Worm (Caenorhabditis elegans): ENCODE measurements around the gene apc-2.
A peak's percentile ranks its signal among the peaks of the same experiment; 100 is the strongest.

The apc-2 gene

DNA sequence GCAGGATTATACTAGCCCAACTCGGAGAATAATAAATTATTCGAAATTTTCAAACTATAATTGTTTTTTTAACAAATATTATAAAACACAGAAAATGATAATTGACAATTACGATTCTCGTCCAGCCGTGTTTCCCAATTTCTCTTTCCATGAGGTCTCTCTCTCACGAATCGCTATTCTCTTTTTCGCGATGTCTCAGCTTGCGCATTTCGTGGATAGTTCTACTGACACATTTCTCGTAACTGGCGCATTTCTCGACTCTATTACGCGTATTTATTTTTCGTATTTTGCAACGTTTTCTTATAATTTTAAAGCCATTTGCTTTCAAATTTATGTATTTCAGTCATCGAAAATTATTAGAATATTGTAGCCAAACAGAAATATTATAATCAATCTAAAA is 36.6 kb upstream of the apc-2 start (continued):
- TF ChIP-seq ZK546.5 (tag; optimal IDR thresholded peaks at IDR 0.05), result peak; percentile 66

- no peak for TF ChIP-seq fkh-2 (tag; optimal IDR thresholded peaks at IDR 0.05)
- TF ChIP-seq nhr-11 (tag; optimal IDR thresholded peaks at IDR 0.05), result no peak
- TF ChIP-seq hmg-11 (tag; optimal IDR thresholded peaks at IDR 0.05), result no peak
- no peak for TF ChIP-seq mml-1 (tag; optimal IDR thresholded peaks at IDR 0.05)
- TF ChIP-seq fos-1 (tag; optimal IDR thresholded peaks at IDR 0.05), result no peak
- no peak for TF ChIP-seq nhr-43 (tag; optimal IDR thresholded peaks at IDR 0.05; ENCODE audit: poor library complexity, severe bottlenecking)
- TF ChIP-seq daf-12 (tag; optimal IDR thresholded peaks at IDR 0.05), result no peak
- no peak for TF ChIP-seq unc-62 (GFP tag; optimal IDR thresholded peaks at IDR 0.05)
- no peak for TF ChIP-seq nhr-25 (tag; optimal IDR thresholded peaks at IDR 0.05)
- no peak for TF ChIP-seq R02D3.7 (tag; optimal IDR thresholded peaks at IDR 0.05)
- TF ChIP-seq ztf-4 (tag; optimal IDR thresholded peaks at IDR 0.05), result no peak
- TF ChIP-seq lin-15B (tag; optimal IDR thresholded peaks at IDR 0.05), result no peak
- TF ChIP-seq nhr-23 (tag; optimal IDR thresholded peaks at IDR 0.05), result no peak
Observed at ce11 chrIII:8044187-8044586, 36.2 kb upstream of the apc-2 start, which contains the start of gene K12H4.5. TSS of gene K12H4.5 (plus strand) at chrIII:8044487.

- no peak for TF ChIP-seq fkh-10 (GFP tag; optimal IDR thresholded peaks at IDR 0.05)
- no peak for TF ChIP-seq R02D3.7 (tag; optimal IDR thresholded peaks at IDR 0.05)
- TF ChIP-seq daf-12 (tag; optimal IDR thresholded peaks at IDR 0.05), result no peak
Observed at ce11 chrIII:8044717-8045116, 35.7 kb upstream of the apc-2 start, which contains the start of gene spcs-3. TSS of gene spcs-3 (plus strand) at chrIII:8045017.

- TF ChIP-seq mml-1 (tag; optimal IDR thresholded peaks at IDR 0.05) (no peak), tbx-2 (tag; optimal IDR thresholded peaks at IDR 0.05) (no peak), ztf-11 (tag; optimal IDR thresholded peaks at IDR 0.05) (no peak), daf-12 (tag; optimal IDR thresholded peaks at IDR 0.05) (no peak), pha-4 (tag; optimal IDR thresholded peaks at IDR 0.05) (no peak), ceh-9 (tag; optimal IDR thresholded peaks at IDR 0.05) (no peak), ama-1 (optimal IDR thresholded peaks at IDR 0.05) (no peak), ztf-4 (tag; optimal IDR thresholded peaks at IDR 0.05) (no peak), pqm-1 (tag; optimal IDR thresholded peaks at IDR 0.05) (no peak), nhr-11 (tag; optimal IDR thresholded peaks at IDR 0.05) (no peak), fkh-2 (tag; optimal IDR thresholded peaks at IDR 0.05) (no peak)
Observed at ce11 chrIII:8045734-8046133, 34.7 kb upstream of the apc-2 start, which contains the start of gene K12H4.3. TSS of gene K12H4.3 (plus strand) at chrIII:8046034.

DNA sequence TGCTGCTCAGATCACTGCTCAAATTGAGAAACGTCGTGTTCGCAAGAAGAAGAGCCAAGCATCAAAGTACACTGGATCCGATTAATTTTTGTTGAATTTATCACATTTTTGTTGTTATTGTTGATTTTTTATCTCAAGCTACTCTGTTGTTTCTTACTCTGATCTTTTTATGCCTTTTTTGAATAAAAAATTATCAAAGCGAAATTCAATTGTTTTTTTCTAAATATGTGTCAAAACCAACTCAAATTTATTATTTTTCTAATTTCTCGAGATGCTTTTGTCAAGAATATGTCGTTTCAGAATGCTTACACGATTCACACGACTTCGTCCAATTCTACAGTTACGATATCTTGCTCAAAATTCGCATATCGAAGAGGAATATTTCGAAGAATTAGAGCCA is 33.0 kb upstream of the apc-2 start, which contains the start of gene K12H4.2:
K12H4.2 (plus strand) TSS at position 301 of the 400 bp plus-strand sequence.
- TF ChIP-seq lin-39 (tag; optimal IDR thresholded peaks at IDR 0.05) (no peak), nhr-11 (tag; optimal IDR thresholded peaks at IDR 0.05) (no peak), ztf-4 (tag; optimal IDR thresholded peaks at IDR 0.05) (no peak), nfya-1 (tag; optimal IDR thresholded peaks at IDR 0.05; ENCODE audit: insufficient read depth) (no peak), daf-12 (tag; optimal IDR thresholded peaks at IDR 0.05) (no peak), ZK546.5 (tag; optimal IDR thresholded peaks at IDR 0.05) (no peak), tbx-2 (tag; optimal IDR thresholded peaks at IDR 0.05) (no peak), fkh-2 (tag; optimal IDR thresholded peaks at IDR 0.05) (no peak), elt-3 (tag; optimal IDR thresholded peaks at IDR 0.05) (no peak), elt-1 (tag; optimal IDR thresholded peaks at IDR 0.05) (no peak), fkh-10 (GFP tag; optimal IDR thresholded peaks at IDR 0.05) (no peak), lin-15B (tag; optimal IDR thresholded peaks at IDR 0.05) (no peak), aly-2 (tag; optimal IDR thresholded peaks at IDR 0.05) (no peak), ceh-9 (tag; optimal IDR thresholded peaks at IDR 0.05) (no peak), jun-1 (tag; optimal IDR thresholded peaks at IDR 0.05) (no peak), egl-5 (tag; optimal IDR thresholded peaks at IDR 0.05) (no peak), nhr-77 (tag; optimal IDR thresholded peaks at IDR 0.05) (no peak), elt-2 (tag; optimal IDR thresholded peaks at IDR 0.05) (no peak), nhr-28 (tag; optimal IDR thresholded peaks at IDR 0.05) (no peak)

DNA sequence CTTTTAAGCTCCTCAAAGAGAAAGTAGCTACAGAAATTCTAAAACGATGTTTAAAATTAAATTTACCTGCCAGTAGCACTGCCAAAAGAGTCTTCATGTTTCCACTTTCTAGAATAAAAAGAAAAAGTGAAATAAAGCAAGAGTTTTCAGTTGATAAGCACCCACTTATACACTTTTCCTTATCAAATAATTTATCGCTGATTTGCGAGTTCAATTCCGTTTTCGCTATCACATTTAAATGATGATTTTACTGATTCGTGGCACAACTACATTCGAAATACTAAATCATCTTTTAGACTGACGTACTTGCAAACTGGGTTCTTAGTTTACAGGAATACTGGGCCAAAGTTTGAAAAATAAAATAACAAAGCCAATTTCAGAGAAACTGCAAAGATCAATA is 29.5 kb upstream of the apc-2 start, which contains the start of gene K12H4.7:
K12H4.7 (minus strand) TSS at position 138 of the 400 bp plus-strand sequence.
- TF ChIP-seq ztf-11 (tag; optimal IDR thresholded peaks at IDR 0.05) (no peak), daf-12 (tag; optimal IDR thresholded peaks at IDR 0.05) (no peak), hmg-11 (tag; optimal IDR thresholded peaks at IDR 0.05) (no peak), fos-1 (tag; optimal IDR thresholded peaks at IDR 0.05) (no peak), ama-1 (optimal IDR thresholded peaks at IDR 0.05) (no peak), lin-39 (tag; optimal IDR thresholded peaks at IDR 0.05) (no peak), pqm-1 (tag; optimal IDR thresholded peaks at IDR 0.05) (peak; percentile 62), elt-2 (tag; optimal IDR thresholded peaks at IDR 0.05) (peak; percentile 91), nhr-25 (tag; optimal IDR thresholded peaks at IDR 0.05) (no peak), snpc-4 (tag; optimal IDR thresholded peaks at IDR 0.05) (no peak), egl-27 (tag; optimal IDR thresholded peaks at IDR 0.05) (no peak), skn-1 (tag; optimal IDR thresholded peaks at IDR 0.05) (peak; percentile 67)
